Fruit fly (Drosophila melanogaster) whole organism, embryonic: Measurements from ENCODE around the gene CG11454.

Source experiments
- Aef1 ChIP-seq: fragments of 200-800 bp; sonication (Bioruptor generic); IDR thresholded peaks from 3 replicates; pipeline ENCODE4 v1.3.6; 2022; ENCODE audit warnings: missing biosample characterization, missing genetic modification characterization
- Bteb2 ChIP-seq: fragments of 200-800 bp; sonication (Bioruptor generic); optimal IDR thresholded peaks from 2 replicates; lab custom pipeline; 2016; ENCODE audit warnings: missing biosample characterization, missing genetic modification characterization
- CG10979 ChIP-seq: fragments of 200-800 bp; sonication (Bioruptor generic); optimal IDR thresholded peaks from 2 replicates; lab custom pipeline; 2018; ENCODE audit warnings: missing biosample characterization, mild to moderate bottlenecking, missing genetic modification characterization, moderate library complexity
- CG11696 ChIP-seq: fragments of 200-800 bp; sonication (Bioruptor generic); IDR thresholded peaks from 2 replicates; pipeline ENCODE4 v1.3.6; 2022; ENCODE audit warnings: missing biosample characterization, missing genetic modification characterization
- CG12104 ChIP-seq: fragments of 200-800 bp; sonication (Bioruptor generic); optimal IDR thresholded peaks from 3 replicates; lab custom pipeline; 2016; ENCODE audit warnings: missing biosample characterization, missing genetic modification characterization
- CG1233 ChIP-seq: fragments of 200-800 bp; sonication (Bioruptor generic); optimal IDR thresholded peaks from 4 replicates; lab custom pipeline; 2018; ENCODE audit warnings: missing biosample characterization, mild to moderate bottlenecking, missing genetic modification characterization
- CG13123 ChIP-seq: fragments of 200-800 bp; sonication (Bioruptor generic); optimal IDR thresholded peaks from 2 replicates; lab custom pipeline; 2016; ENCODE audit warnings: missing biosample characterization, missing genetic modification characterization
- CG13894 ChIP-seq: fragments of 200-800 bp; sonication (Bioruptor generic); optimal IDR thresholded peaks from 3 replicates; lab custom pipeline; 2018; ENCODE audit warnings: missing biosample characterization, mild to moderate bottlenecking, missing genetic modification characterization, moderate library complexity
- CG14441 ChIP-seq: fragments of 200-800 bp; sonication (Bioruptor generic); IDR thresholded peaks from 2 replicates; pipeline ENCODE4 v1.3.6; 2022; ENCODE audit warnings: missing biosample characterization, missing genetic modification characterization
- CG14965 ChIP-seq: fragments of 200-800 bp; sonication (Bioruptor generic); optimal IDR thresholded peaks from 2 replicates; lab custom pipeline; 2016; ENCODE audit warnings: missing biosample characterization, missing genetic modification characterization, borderline replicate concordance
- CG1647 ChIP-seq: fragments of 200-800 bp; sonication (Bioruptor generic); optimal IDR thresholded peaks from 3 replicates; lab custom pipeline; 2016; ENCODE audit warnings: missing biosample characterization, missing genetic modification characterization
- CG2889 ChIP-seq: fragments of 200-800 bp; sonication (Bioruptor generic); IDR thresholded peaks from 3 replicates; pipeline ENCODE4 v1.3.6; 2022; ENCODE audit warnings: missing biosample characterization, missing genetic modification characterization
- CG31441 ChIP-seq: fragments of 200-800 bp; sonication (Bioruptor generic); IDR thresholded peaks from 2 replicates; pipeline ENCODE4 v1.3.6; 2022; ENCODE audit warnings: missing biosample characterization, missing genetic modification characterization
- CG33557 ChIP-seq: fragments of 200-800 bp; sonication (Bioruptor generic); optimal IDR thresholded peaks from 2 replicates; lab custom pipeline; 2019; ENCODE audit warnings: missing biosample characterization, mild to moderate bottlenecking, missing genetic modification characterization, moderate library complexity
- CG4360 ChIP-seq: fragments of 200-800 bp; sonication (Bioruptor generic); IDR thresholded peaks from 2 replicates; pipeline ENCODE4 v1.3.6; 2022; ENCODE audit warnings: missing biosample characterization, missing genetic modification characterization
- CG4820 ChIP-seq: fragments of 200-800 bp; sonication (Bioruptor generic); optimal IDR thresholded peaks from 3 replicates; lab custom pipeline; 2016; ENCODE audit warnings: missing biosample characterization, missing genetic modification characterization
- CG5180 ChIP-seq: fragments of 200-800 bp; sonication (Bioruptor generic); optimal IDR thresholded peaks from 3 replicates; lab custom pipeline; 2017; ENCODE audit warnings: missing biosample characterization, missing genetic modification characterization, mild to moderate bottlenecking, moderate library complexity, missing genetic modification reagents
- CHES-1-like ChIP-seq: fragments of 200-800 bp; sonication (Bioruptor generic); optimal IDR thresholded peaks from 2 replicates; lab custom pipeline; 2016; ENCODE audit warnings: missing biosample characterization, missing genetic modification characterization
- CkIIα-i1 ChIP-seq: fragments of 200-800 bp; sonication (Bioruptor generic); IDR thresholded peaks from 2 replicates; pipeline ENCODE4 v1.3.6; 2022; ENCODE audit warnings: missing biosample characterization, missing genetic modification characterization
- Fer3 ChIP-seq: fragments of 200-800 bp; sonication (Bioruptor generic); optimal IDR thresholded peaks from 2 replicates; lab custom pipeline; 2018; ENCODE audit warnings: missing biosample characterization, mild to moderate bottlenecking, missing genetic modification characterization, moderate library complexity
- HLH54F ChIP-seq: fragments of 200-800 bp; sonication (Bioruptor generic); optimal IDR thresholded peaks from 3 replicates; lab custom pipeline; 2016; ENCODE audit warnings: missing biosample characterization, missing genetic modification characterization
- HmgD ChIP-seq: fragments of 200-800 bp; sonication (Bioruptor generic); optimal IDR thresholded peaks from 3 replicates; lab custom pipeline; 2016; ENCODE audit warnings: missing biosample characterization, missing genetic modification characterization
- Hr3 ChIP-seq: fragments of 200-800 bp; sonication (Bioruptor generic); optimal IDR thresholded peaks from 3 replicates; lab custom pipeline; 2016; ENCODE audit warnings: missing biosample characterization, missing genetic modification characterization
- Kr ChIP-seq: fragments of 200-800 bp; sonication (Bioruptor generic); optimal IDR thresholded peaks from 2 replicates; lab custom pipeline; 2017; ENCODE audit warnings: missing biosample characterization, mild to moderate bottlenecking, missing genetic modification characterization
- NfI ChIP-seq: fragments of 200-800 bp; sonication (Bioruptor generic); optimal IDR thresholded peaks from 3 replicates; lab custom pipeline; 2018; ENCODE audit warnings: missing biosample characterization, mild to moderate bottlenecking, missing genetic modification characterization, moderate library complexity
- Opbp ChIP-seq: fragments of 200-800 bp; sonication (Bioruptor generic); IDR thresholded peaks from 3 replicates; pipeline ENCODE4 v1.3.6; 2022; ENCODE audit warnings: missing biosample characterization, missing genetic modification characterization; ENCODE audit not compliant: partially characterized antibody
- Side ChIP-seq: fragments of 200-800 bp; sonication (Bioruptor generic); optimal IDR thresholded peaks from 2 replicates; lab custom pipeline; 2016; ENCODE audit warnings: missing biosample characterization, missing genetic modification characterization
- Xrp1 ChIP-seq: fragments of 200-800 bp; sonication (Bioruptor generic); IDR thresholded peaks from 2 replicates; pipeline ENCODE4 v1.3.6; 2022; ENCODE audit warnings: missing biosample characterization, missing genetic modification characterization
- al ChIP-seq: fragments of 200-800 bp; sonication (Bioruptor generic); IDR thresholded peaks from 2 replicates; pipeline ENCODE4 v1.3.6; 2022; ENCODE audit warnings: missing biosample characterization, missing genetic modification characterization
- bbx ChIP-seq: fragments of 200-800 bp; sonication (Bioruptor generic); IDR thresholded peaks from 2 replicates; pipeline ENCODE4 v1.3.6; 2022; ENCODE audit warnings: missing biosample characterization, missing genetic modification characterization; ENCODE audit not compliant: partially characterized antibody
- bigmax ChIP-seq: fragments of 200-800 bp; sonication (Bioruptor generic); optimal IDR thresholded peaks from 2 replicates; lab custom pipeline; 2018; ENCODE audit warnings: missing biosample characterization, mild to moderate bottlenecking, missing genetic modification characterization
- cas ChIP-seq: fragments of 200-800 bp; sonication (Bioruptor generic); IDR thresholded peaks from 2 replicates; pipeline ENCODE4 v1.3.6; 2022; ENCODE audit warnings: missing biosample characterization, missing genetic modification characterization
- dm ChIP-seq: fragments of 200-800 bp; sonication (Bioruptor generic); optimal IDR thresholded peaks from 3 replicates; lab custom pipeline; 2016; ENCODE audit warnings: missing biosample characterization, missing genetic modification characterization
- dmrt99B ChIP-seq: fragments of 200-800 bp; sonication (Bioruptor generic); optimal IDR thresholded peaks from 2 replicates; lab custom pipeline; 2018; ENCODE audit warnings: missing biosample characterization, mild to moderate bottlenecking, missing genetic modification characterization, moderate library complexity
- grau ChIP-seq: fragments of 200-800 bp; optimal IDR thresholded peaks from 3 replicates; lab custom pipeline; 2019; ENCODE audit warnings: missing biosample characterization, mild to moderate bottlenecking, missing genetic modification characterization, moderate library complexity
- gro ChIP-seq: fragments of 200-800 bp; sonication (Bioruptor generic); optimal IDR thresholded peaks from 2 replicates; lab custom pipeline; 2016; ENCODE audit warnings: missing biosample characterization, missing genetic modification characterization
- gt ChIP-seq: fragments of 200-800 bp; sonication (Bioruptor generic); IDR thresholded peaks from 2 replicates; pipeline ENCODE4 v1.3.6; 2022; ENCODE audit warnings: missing biosample characterization, missing genetic modification characterization
- hbn ChIP-seq: fragments of 200-800 bp; sonication (Bioruptor generic); IDR thresholded peaks from 2 replicates; pipeline ENCODE4 v1.3.6; 2022; ENCODE audit warnings: missing biosample characterization, missing genetic modification characterization; ENCODE audit not compliant: partially characterized antibody
- ind ChIP-seq: fragments of 200-800 bp; sonication (Bioruptor generic); optimal IDR thresholded peaks from 3 replicates; lab custom pipeline; 2016; ENCODE audit warnings: missing biosample characterization, missing genetic modification characterization
- kay ChIP-seq: fragments of 200-800 bp; sonication (Bioruptor generic); optimal IDR thresholded peaks from 2 replicates; lab custom pipeline; 2016; ENCODE audit warnings: missing biosample characterization, missing genetic modification characterization
- lab ChIP-seq: fragments of 200-800 bp; sonication (Bioruptor generic); optimal IDR thresholded peaks from 3 replicates; lab custom pipeline; 2017; ENCODE audit warnings: missing biosample characterization, missing genetic modification characterization, mild to moderate bottlenecking, moderate library complexity, missing genetic modification reagents
- nau ChIP-seq: fragments of 200-800 bp; sonication (Bioruptor generic); optimal IDR thresholded peaks from 3 replicates; lab custom pipeline; 2017; ENCODE audit warnings: missing biosample characterization, mild to moderate bottlenecking, missing genetic modification characterization, missing genetic modification reagents
- nerfin-1 ChIP-seq: fragments of 200-800 bp; sonication (Bioruptor generic); optimal IDR thresholded peaks from 3 replicates; lab custom pipeline; 2019; ENCODE audit warnings: missing biosample characterization, mild to moderate bottlenecking, missing genetic modification characterization, moderate library complexity
- pho ChIP-seq: fragments of 200-800 bp; sonication (Bioruptor generic); optimal IDR thresholded peaks from 2 replicates; lab custom pipeline; 2016; ENCODE audit warnings: missing biosample characterization, missing genetic modification characterization
- ranshi ChIP-seq: fragments of 200-800 bp; sonication (Bioruptor generic); IDR thresholded peaks from 2 replicates; pipeline ENCODE4 v1.3.6; 2022; ENCODE audit warnings: missing biosample characterization, missing genetic modification characterization
- sima ChIP-seq: fragments of 200-800 bp; sonication (Bioruptor generic); optimal IDR thresholded peaks from 2 replicates; lab custom pipeline; 2016; ENCODE audit warnings: missing biosample characterization, missing genetic modification characterization
- sisA ChIP-seq: fragments of 200-800 bp; sonication (Bioruptor generic); IDR thresholded peaks from 2 replicates; pipeline ENCODE4 v1.3.6; 2022; ENCODE audit warnings: missing biosample characterization, missing genetic modification characterization
- sob ChIP-seq: fragments of 200-800 bp; sonication (Bioruptor generic); IDR thresholded peaks from 2 replicates; pipeline ENCODE4 v1.3.6; 2022; ENCODE audit warnings: missing biosample characterization, missing genetic modification characterization
- usp ChIP-seq: fragments of >200 bp; optimal IDR thresholded peaks from 2 replicates; lab custom pipeline; 2017; ENCODE audit warnings: missing biosample characterization, missing genetic modification characterization

CG11454 gene

dm6 chr2L:128977-129941 is 13.9 kb upstream of the CG11454 start (continued):
- TF ChIP-seq CG4820 (GFP tag; lab: Kevin White, UChicago) (no peak), gt (GFP tag; lab: Robert Waterston, UW) (no peak), nau (GFP tag; lab: Kevin White, UChicago) (peak; percentile 17), CG4360 (GFP tag; lab: Robert Waterston, UW) (0 out of 2 replicates have a peak, but pooled peaks have one; percentile 33), CG10979 (tag; lab: Kevin White, UChicago) (peak; percentile 25), CHES-1-like (peak; percentile 37), CG12104 (GFP tag; lab: Kevin White, UChicago) (no peak), Bteb2 (GFP tag; lab: Kevin White, UChicago) (no peak), ranshi (GFP tag; lab: Robert Waterston, UW) (no peak), hbn (GFP tag; lab: Robert Waterston, UW) (no peak), usp (GFP tag; lab: Kevin White, UChicago) (no peak), grau (tag; lab: Kevin White, UChicago) (peak; percentile 35), CG14965 (GFP tag; lab: Kevin White, UChicago) (no peak), kay (GFP tag; lab: Kevin White, UChicago) (peak; percentile 36), CG14441 (GFP tag; lab: Robert Waterston, UW) (no peak; the same call in 1 of the 2 replicates), Side (GFP tag; lab: Kevin White, UChicago) (peak; percentile 46), Hr3 (GFP tag; lab: Kevin White, UChicago) (no peak), NfI (no peak), CG13123 (GFP tag; lab: Kevin White, UChicago) (no peak), lab (GFP tag; lab: Kevin White, UChicago) (peak; percentile 82), Xrp1 (GFP tag; lab: Robert Waterston, UW) (no peak; the same call in 1 of the 2 replicates), dmrt99B (peak; percentile 28), cas (peak; percentile 36; the same call in 1 of the 2 replicates), sisA (GFP tag; lab: Robert Waterston, UW) (no peak), CG13894 (peak; percentile 83), CG1233 (no peak), HLH54F (GFP tag; lab: Kevin White, UChicago) (peak; percentile 33), CG2889 (GFP tag; lab: Robert Waterston, UW) (no peak), Kr (GFP tag; lab: Kevin White, UChicago) (no peak), sob (GFP tag; lab: Robert Waterston, UW) (peak; percentile 54; the same call in 1 of the 2 replicates), nerfin-1 (tag; lab: Kevin White, UChicago) (peak; percentile 67), Opbp (peak; percentile 69; the same call in 2 of the 3 replicates), Aef1 (GFP tag; lab: Robert Waterston, UW) (no peak), bigmax (GFP tag; lab: Kevin White, UChicago) (peak; percentile 28), CG31441 (peak; percentile 38; the same call in 1 of the 2 replicates), CkIIα-i1 (GFP tag; lab: Robert Waterston, UW) (no peak), ind (GFP tag; lab: Kevin White, UChicago) (no peak), al (no peak), CG33557 (GFP tag; lab: Kevin White, UChicago) (peak; percentile 18), pho (GFP tag; lab: Kevin White, UChicago) (no peak), CG1647 (peak; percentile 0), sima (GFP tag; lab: Kevin White, UChicago) (no peak), gro (GFP tag; lab: Kevin White, UChicago) (peak; percentile 78), Fer3 (tag; lab: Kevin White, UChicago) (peak; percentile 34), CG11696 (GFP tag; lab: Robert Waterston, UW) (0 out of 2 replicates have a peak, but pooled peaks have one; percentile 50), dm (peak; percentile 11), HmgD (peak; percentile 20), CG5180 (no peak), bbx (peak; percentile 65)
